Worm (Caenorhabditis elegans) whole organism, L2 larva: Measurements from ENCODE around the gene oac-21.

Experiments used
- C34F6.9 ChIP-seq: fragments of 150-350 bp; optimal IDR thresholded peaks from 2 replicates; lab custom pipeline; 2014; ENCODE audit warnings: missing biosample characterization, missing genetic modification characterization
- F13H6.1 ChIP-seq: sonication (generic microtip); optimal IDR thresholded peaks from 2 replicates; lab custom pipeline; 2016; ENCODE audit warnings: missing genetic modification characterization, missing compliant biosample characterization
- Y55F3AM.14 ChIP-seq: fragments of 200-800 bp; sonication (Bioruptor generic); optimal IDR thresholded peaks from 2 replicates; lab custom pipeline; 2018; ENCODE audit warnings: mild to moderate bottlenecking, missing genetic modification characterization, missing compliant biosample characterization
- alr-1 ChIP-seq: fragments of 150-350 bp; optimal IDR thresholded peaks from 2 replicates; lab custom pipeline; 2014; ENCODE audit warnings: missing biosample characterization, missing genetic modification characterization
- ama-1 ChIP-seq: fragments of 150-350 bp; optimal IDR thresholded peaks from 2 replicates; lab custom pipeline; 2018; ENCODE audit warnings: inconsistent platforms
- ceh-16 ChIP-seq: fragments of 150-350 bp; optimal IDR thresholded peaks from 2 replicates; lab custom pipeline; 2014; ENCODE audit warnings: missing biosample characterization, missing genetic modification characterization
- crh-2 ChIP-seq: sonication (generic microtip); optimal IDR thresholded peaks from 2 replicates; lab custom pipeline; 2017; ENCODE audit warnings: missing biosample characterization, missing genetic modification characterization
- dmd-4 ChIP-seq: sonication (generic microtip); optimal IDR thresholded peaks from 2 replicates; lab custom pipeline; 2017; ENCODE audit warnings: missing biosample characterization, missing genetic modification characterization
- egl-27 ChIP-seq: sonication (generic microtip); optimal IDR thresholded peaks from 3 replicates; lab custom pipeline; 2017; ENCODE audit warnings: missing biosample characterization, missing genetic modification reagents, missing genetic modification characterization
- elt-1 ChIP-seq: fragments of 150-350 bp; optimal IDR thresholded peaks from 2 replicates; lab custom pipeline; 2014; ENCODE audit warnings: missing biosample characterization, missing genetic modification characterization
- elt-3 ChIP-seq: sonication (generic microtip); optimal IDR thresholded peaks from 2 replicates; lab custom pipeline; 2017; ENCODE audit warnings: missing biosample characterization, missing genetic modification characterization
- fos-1 ChIP-seq: fragments of 150-350 bp; optimal IDR thresholded peaks from 2 replicates; lab custom pipeline; 2014; ENCODE audit warnings: missing biosample characterization, missing genetic modification characterization
- gmeb-1 ChIP-seq: fragments of 150-350 bp; optimal IDR thresholded peaks from 2 replicates; lab custom pipeline; 2014; ENCODE audit warnings: missing biosample characterization, missing genetic modification characterization
- lin-13 ChIP-seq: fragments of 150-350 bp; optimal IDR thresholded peaks from 2 replicates; lab custom pipeline; 2014; ENCODE audit warnings: missing biosample characterization, missing genetic modification reagents, missing genetic modification characterization
- lin-39 ChIP-seq: fragments of 150-350 bp; optimal IDR thresholded peaks from 2 replicates; lab custom pipeline; 2014; ENCODE audit warnings: missing biosample characterization, missing genetic modification reagents, missing genetic modification characterization
- mab-5 ChIP-seq: fragments of 150-350 bp; optimal IDR thresholded peaks from 2 replicates; lab custom pipeline; 2014; ENCODE audit warnings: missing biosample characterization, missing genetic modification characterization
- mbf-1 ChIP-seq: sonication (generic microtip); optimal IDR thresholded peaks from 2 replicates; lab custom pipeline; 2017; ENCODE audit warnings: missing biosample characterization, missing genetic modification characterization
- mdl-1 ChIP-seq, 2 experiments: fragments of 150-350 bp in 1 of 2; sonication (generic microtip) in 1 of 2; optimal IDR thresholded peaks; 2 replicates each; lab custom pipeline; 2017; ENCODE audit warnings: missing biosample characterization in 2 of 2, missing genetic modification characterization in 2 of 2
- nhr-10 ChIP-seq: sonication (generic microtip); optimal IDR thresholded peaks from 2 replicates; lab custom pipeline; 2017; ENCODE audit warnings: missing biosample characterization, missing genetic modification characterization
- nhr-11 ChIP-seq: fragments of 150-350 bp; optimal IDR thresholded peaks from 2 replicates; lab custom pipeline; 2014; ENCODE audit warnings: missing biosample characterization, missing genetic modification characterization
- nhr-12 ChIP-seq: fragments of 150-350 bp; optimal IDR thresholded peaks from 2 replicates; lab custom pipeline; 2014; ENCODE audit warnings: missing biosample characterization, missing genetic modification characterization
- nhr-129 ChIP-seq: fragments of 150-350 bp; optimal IDR thresholded peaks from 2 replicates; lab custom pipeline; 2014; ENCODE audit warnings: missing biosample characterization, missing genetic modification characterization
- nhr-21 ChIP-seq: fragments of 150-350 bp; optimal IDR thresholded peaks from 2 replicates; lab custom pipeline; 2014; ENCODE audit warnings: missing biosample characterization, missing genetic modification characterization
- nhr-237 ChIP-seq: fragments of 150-350 bp; optimal IDR thresholded peaks from 2 replicates; lab custom pipeline; 2014; ENCODE audit warnings: missing biosample characterization, missing genetic modification characterization
- peb-1 ChIP-seq: fragments of 150-350 bp; optimal IDR thresholded peaks from 2 replicates; lab custom pipeline; 2014; ENCODE audit warnings: missing biosample characterization, missing genetic modification characterization
- sem-4 ChIP-seq: fragments of 150-350 bp; optimal IDR thresholded peaks from 2 replicates; lab custom pipeline; 2014; ENCODE audit warnings: missing biosample characterization, missing genetic modification reagents, missing genetic modification characterization
- sma-3 ChIP-seq: sonication (generic microtip); optimal IDR thresholded peaks from 2 replicates; lab custom pipeline; 2016; ENCODE audit warnings: missing genetic modification reagents, missing genetic modification characterization, missing compliant biosample characterization
- snpc-4 ChIP-seq: fragments of 150-350 bp; optimal IDR thresholded peaks from 2 replicates; lab custom pipeline; 2014; ENCODE audit warnings: missing biosample characterization, missing genetic modification characterization
- unc-55 ChIP-seq: fragments of 150-350 bp; sonication (generic microtip); optimal IDR thresholded peaks from 3 replicates; lab custom pipeline; 2014; ENCODE audit warnings: missing biosample characterization, missing genetic modification reagents, missing genetic modification characterization
- unc-62 ChIP-seq: fragments of 150-350 bp; optimal IDR thresholded peaks from 2 replicates; lab custom pipeline; 2014; ENCODE audit warnings: missing biosample characterization, missing genetic modification reagents, missing genetic modification characterization
- zag-1 ChIP-seq: fragments of 150-350 bp; optimal IDR thresholded peaks from 2 replicates; lab custom pipeline; 2014; ENCODE audit warnings: missing biosample characterization, missing genetic modification characterization
- ztf-1 ChIP-seq: fragments of 200-800 bp; sonication (Bioruptor generic); conservative IDR thresholded peaks from 2 replicates; pipeline ENCODE4 v1.3.6; 2022; ENCODE audit warnings: missing genetic modification characterization, missing compliant biosample characterization
- ztf-11 ChIP-seq: sonication (generic microtip); optimal IDR thresholded peaks from 2 replicates; lab custom pipeline; 2017; ENCODE audit warnings: missing biosample characterization, missing genetic modification characterization

oac-21 gene

DNA sequence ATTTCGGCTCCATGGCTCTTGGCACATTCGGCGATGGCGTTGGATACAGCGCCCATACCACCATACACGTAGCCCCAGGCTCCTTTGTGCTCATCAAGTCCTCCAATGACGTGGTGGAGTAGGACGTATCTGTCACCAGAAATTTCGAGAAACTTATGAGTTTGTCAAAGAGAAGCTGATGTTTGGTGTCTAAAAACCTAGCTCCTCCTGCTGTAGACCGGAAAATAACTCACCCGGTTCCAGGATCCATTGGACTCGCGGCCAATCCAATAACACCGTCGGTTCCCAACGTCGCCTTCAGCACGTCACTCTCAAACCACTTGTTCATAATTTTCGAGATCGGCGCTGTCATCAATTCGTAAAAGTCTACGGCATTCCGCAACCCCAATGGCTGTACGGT is 12.1 kb upstream of the oac-21 start:
- TF ChIP-seq F13H6.1 (tag; lab: Kevin White, UChicago) (no peak), ztf-1 (GFP tag; lab: Robert Waterston, UW) (no peak), ztf-11 (tag; lab: Kevin White, UChicago) (no peak), lin-13 (GFP tag; lab: Kevin White, UChicago) (no peak), elt-3 (tag; lab: Kevin White, UChicago) (no peak), nhr-21 (tag; lab: Kevin White, UChicago) (no peak), sma-3 (GFP tag; lab: Kevin White, UChicago) (no peak), egl-27 (no peak), mbf-1 (tag; lab: Kevin White, UChicago) (no peak), mdl-1 (tag; optimal IDR thresholded peaks at IDR 0.05; lab: Kevin White, UChicago) (no peak), sem-4 (no peak), dmd-4 (tag; lab: Kevin White, UChicago) (no peak), crh-2 (tag; lab: Kevin White, UChicago) (no peak), C34F6.9 (tag; lab: Kevin White, UChicago) (no peak), mab-5 (tag; lab: Kevin White, UChicago) (no peak), ama-1 (lab: Kevin White, UChicago) (no peak), nhr-10 (tag; lab: Kevin White, UChicago) (no peak), nhr-11 (no peak)

DNA sequence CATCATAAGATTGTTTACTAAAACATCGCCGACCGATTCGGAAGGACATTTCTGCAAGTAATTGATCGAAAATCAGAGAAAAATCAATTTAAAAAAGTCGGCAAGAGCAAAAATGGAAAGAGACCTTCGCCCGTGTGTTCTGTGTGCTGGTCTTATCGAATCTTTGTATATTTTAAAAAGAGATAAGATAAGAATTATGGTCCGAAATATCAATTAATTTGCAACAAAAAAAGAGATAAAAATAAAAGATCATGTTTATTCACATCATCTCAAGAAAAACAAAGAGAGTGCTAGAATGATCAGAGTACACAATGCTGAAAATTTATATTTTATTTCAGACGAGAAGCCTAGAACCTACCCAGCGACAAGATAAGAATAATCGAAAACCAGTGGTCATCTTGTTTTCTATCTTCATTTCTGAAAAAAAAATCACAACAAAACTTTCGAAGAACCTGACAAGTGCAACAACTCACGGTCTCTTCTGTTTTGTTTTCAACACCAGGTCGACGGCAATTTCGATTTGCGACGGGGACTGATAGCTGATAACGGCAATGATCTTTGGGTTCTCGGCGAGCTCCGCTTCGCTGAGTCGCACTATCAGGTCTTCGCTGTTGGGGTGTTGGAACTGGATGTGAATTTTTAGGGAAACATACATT is 10.7 kb upstream of the oac-21 start, which contains the start of gene F37C4.6:
F37C4.6 (minus strand) TSS at position 51 of the 656 bp plus-strand sequence.
- peak; percentile 27 for TF ChIP-seq fos-1 (tag; lab: Kevin White, UChicago)
- no peak for TF ChIP-seq unc-62 (GFP tag; lab: Kevin White, UChicago)

DNA sequence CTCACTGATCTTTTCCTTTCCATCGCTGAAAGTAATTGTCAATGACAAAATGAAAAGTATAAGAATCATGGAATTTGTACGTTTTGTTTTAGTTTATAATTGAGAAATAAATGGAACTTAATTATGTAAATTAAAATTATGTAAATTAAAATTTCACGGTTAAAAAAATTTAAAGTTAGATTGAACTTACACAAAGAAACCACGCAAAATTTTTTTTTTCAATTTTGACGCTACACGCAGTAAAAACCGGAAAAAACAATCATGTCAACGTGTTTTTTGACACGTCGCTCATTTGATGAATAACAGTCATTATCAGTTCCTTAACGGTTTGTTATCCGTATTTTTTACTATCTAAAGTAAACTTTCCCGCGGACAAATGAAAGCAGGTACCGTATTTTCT is 7.9 kb upstream of the oac-21 start, which contains the start of the genes F37C4.8 and oac-23:
F37C4.8 (minus strand) TSS at position 101 of the 400 bp plus-strand sequence.
oac-23 (plus strand) TSS at position 323 of the 400 bp plus-strand sequence.
- TF ChIP-seq lin-39 (tag; lab: Kevin White, UChicago) (no peak), Y55F3AM.14 (GFP tag; lab: Kevin White, UChicago) (no peak), unc-55 (no peak), zag-1 (no peak), crh-2 (tag; lab: Kevin White, UChicago) (no peak), dmd-4 (tag; lab: Kevin White, UChicago) (no peak), ztf-1 (GFP tag; lab: Robert Waterston, UW) (no peak), unc-62 (GFP tag; lab: Kevin White, UChicago) (no peak)
- TF ChIP-seq, all 48 proteins: peak for 0

DNA sequence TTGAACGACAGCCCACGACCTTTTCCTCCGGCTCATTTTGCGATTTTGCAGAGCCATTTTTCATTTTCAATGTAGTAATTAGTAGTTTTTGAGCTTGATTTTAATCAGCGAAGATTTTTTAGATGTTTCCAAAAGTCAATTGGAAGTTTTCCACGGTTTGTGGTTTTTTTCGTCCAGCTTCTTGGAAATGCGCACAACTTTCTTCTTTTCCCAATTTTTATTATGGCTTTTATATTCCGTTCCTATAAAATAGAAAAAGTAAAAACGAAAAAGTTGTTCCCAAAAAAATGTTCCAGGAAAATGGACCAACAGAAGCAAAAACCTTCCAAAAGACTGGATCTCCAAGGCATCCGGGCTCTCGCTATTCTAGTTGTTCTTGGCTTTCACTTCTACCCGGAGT is 3.7 kb upstream of the oac-21 start, which contains the start of gene oac-22:
oac-22 (plus strand) TSS at position 301 of the 400 bp plus-strand sequence.
- TF ChIP-seq alr-1 (no peak), snpc-4 (tag; lab: Kevin White, UChicago) (no peak), elt-1 (no peak), unc-62 (GFP tag; lab: Kevin White, UChicago) (no peak), egl-27 (no peak), mdl-1 (tag; optimal IDR thresholded peaks at IDR 0.05; lab: Kevin White, UChicago) (no peak)

DNA sequence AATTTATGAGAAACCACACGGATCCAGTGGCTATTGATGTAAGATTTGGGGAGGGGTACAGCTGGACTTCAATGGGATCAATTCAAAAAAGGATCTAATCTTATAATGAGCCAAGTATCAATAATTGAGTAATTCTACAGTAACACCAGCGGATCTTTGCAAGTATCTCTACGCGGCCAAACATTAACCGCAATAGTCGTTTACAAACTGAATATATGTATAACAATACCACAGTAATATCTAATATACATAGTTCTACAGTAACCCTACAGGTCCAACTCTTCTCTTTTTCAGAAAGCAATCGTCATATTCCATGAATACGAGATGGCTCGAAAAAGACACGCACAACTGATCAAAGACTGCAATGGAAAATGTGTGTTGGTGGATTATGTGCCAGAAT is 3.0 kb downstream of the oac-21 start, which contains the start of gene F56D6.9:
F56D6.9 (plus strand) TSS at position 301 of the 400 bp plus-strand sequence.
- TF ChIP-seq lin-39 (tag; lab: Kevin White, UChicago) = no peak
- TF ChIP-seq nhr-11 = no peak

DNA sequence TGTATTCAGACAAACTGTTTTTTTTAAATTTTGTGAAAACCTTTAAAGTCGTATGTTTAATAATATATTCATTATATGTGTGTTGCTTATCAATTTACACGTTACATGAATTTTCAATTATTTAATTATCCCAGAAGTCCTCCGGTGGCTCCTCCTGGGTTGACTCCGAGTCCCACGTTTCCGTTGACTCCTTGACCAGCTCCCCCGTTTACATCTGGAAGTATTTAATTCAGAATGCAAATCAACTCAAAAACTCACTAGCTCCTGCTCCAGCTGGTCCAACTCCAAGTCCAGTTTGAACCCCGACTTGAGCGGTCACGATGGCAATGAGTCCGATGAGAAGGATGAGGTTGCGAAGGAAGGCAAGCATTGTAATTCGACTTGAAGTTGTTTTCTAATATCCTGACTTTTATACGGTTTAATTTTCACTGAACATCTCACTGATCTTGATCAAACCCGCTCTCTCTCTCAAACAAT is 5.0 kb downstream of the oac-21 start, which contains the start of gene F56D6.8:
F56D6.8 (minus strand) TSS at position 427 of the 477 bp plus-strand sequence.
- TF ChIP-seq unc-55 (no peak), ceh-16 (no peak), nhr-237 (no peak), Y55F3AM.14 (GFP tag; lab: Kevin White, UChicago) (no peak), peb-1 (no peak), nhr-129 (no peak), nhr-12 (no peak), gmeb-1 (tag; lab: Kevin White, UChicago) (no peak)
- TF ChIP-seq, all 48 proteins: peak for 0
